Fruit fly (Drosophila melanogaster): ENCODE data around the gene Dpck.
A peak's percentile ranks its signal among the peaks of the same experiment; 100 is the strongest.

Gene Dpck

dm6 chr3R:7127966-7128365 is 46.0 kb downstream of the Dpck start, which contains the start of gene CG10068 (continued):
- peak; percentile 89 for TF ChIP-seq CG1602 (GFP tag; optimal IDR thresholded peaks at IDR 0.05)
- peak; percentile 90 for TF ChIP-seq CG13775 (GFP tag; optimal IDR thresholded peaks at IDR 0.05)
- TF ChIP-seq sd (tag; optimal IDR thresholded peaks at IDR 0.05) = peak; percentile 55
- peak; percentile 92 for TF ChIP-seq Rfx (GFP tag; IDR thresholded peaks at IDR 0.05)
- peak; percentile 70 for TF ChIP-seq CG12104 (GFP tag; optimal IDR thresholded peaks at IDR 0.05)
- no peak for TF ChIP-seq prd (optimal IDR thresholded peaks at IDR 0.05)
- TF ChIP-seq prd (GFP tag; IDR thresholded peaks at IDR 0.05) = peak; percentile 95
- TF ChIP-seq CG10274 (GFP tag; optimal IDR thresholded peaks at IDR 0.05) = peak; percentile 25
- peak; percentile 67; the same call in 1 of the 2 replicates for TF ChIP-seq ro (GFP tag; IDR thresholded peaks at IDR 0.05)
- peak; percentile 67 for TF ChIP-seq Taf1 (GFP tag; IDR thresholded peaks at IDR 0.05)
- peak; percentile 54 for TF ChIP-seq CG4282 (GFP tag; optimal IDR thresholded peaks at IDR 0.05)
- TF ChIP-seq CG43689 (GFP tag; IDR thresholded peaks at IDR 0.05) = peak; percentile 60; the same call in 1 of the 2 replicates
- TF ChIP-seq HmgD (GFP tag; optimal IDR thresholded peaks at IDR 0.05) = peak; percentile 60
- no peak; the same call in 1 of the 2 replicates for TF ChIP-seq CG6272 (GFP tag; IDR thresholded peaks at IDR 0.05)
- peak; percentile 89 for TF ChIP-seq Chrac-16 (GFP tag; optimal IDR thresholded peaks at IDR 0.05)
- TF ChIP-seq Spps (tag; optimal IDR thresholded peaks at IDR 0.05) = peak; percentile 80
- peak; percentile 85 for TF ChIP-seq CG12155 (GFP tag; optimal IDR thresholded peaks at IDR 0.05)
- TF ChIP-seq CG15011 (GFP tag; optimal IDR thresholded peaks at IDR 0.05) = peak; percentile 79
- peak; percentile 93 for TF ChIP-seq CG12659 (GFP tag; optimal IDR thresholded peaks at IDR 0.05)
- peak; percentile 94 for TF ChIP-seq nmo (GFP tag; optimal IDR thresholded peaks at IDR 0.05)
- no peak for TF ChIP-seq Sin3A (optimal IDR thresholded peaks at IDR 0.05)
- peak; percentile 90 for TF ChIP-seq CG17361 (GFP tag; IDR thresholded peaks at IDR 0.05)
- peak; percentile 83 for TF ChIP-seq CG8944 (GFP tag; optimal IDR thresholded peaks at IDR 0.05)
- TF ChIP-seq Med (GFP tag) = peak; percentile 99
- TF ChIP-seq CG8765 (GFP tag; IDR thresholded peaks at IDR 0.05) = peak; percentile 89
- peak; percentile 84 for TF ChIP-seq CG17385 (GFP tag; optimal IDR thresholded peaks at IDR 0.05)
- no peak for TF ChIP-seq Doc3 (GFP tag; IDR thresholded peaks at IDR 0.05; ENCODE audit: partially characterized antibody)
- peak; percentile 85 for TF ChIP-seq lmd (GFP tag; IDR thresholded peaks at IDR 0.05)
- no peak for TF ChIP-seq CG2129 (GFP tag; IDR thresholded peaks at IDR 0.05; ENCODE audit: partially characterized antibody)
- TF ChIP-seq cad (GFP tag; optimal IDR thresholded peaks at IDR 0.05) = no peak
- TF ChIP-seq slbo (GFP tag; IDR thresholded peaks at IDR 0.05) = peak; percentile 88
- TF ChIP-seq CG10321 (GFP tag; IDR thresholded peaks at IDR 0.05) = peak; percentile 39; the same call in 1 of the 2 replicates
- TF ChIP-seq CG6254 (GFP tag; optimal IDR thresholded peaks at IDR 0.05) = peak; percentile 85
- peak; percentile 90 for TF ChIP-seq E2f1 (GFP tag; IDR thresholded peaks at IDR 0.05)
- TF ChIP-seq CG18011 (GFP tag; optimal IDR thresholded peaks at IDR 0.05) = peak; percentile 77
- TF ChIP-seq bowl (GFP tag; IDR thresholded peaks at IDR 0.05) = peak; percentile 87
- TF ChIP-seq CG8478 (optimal IDR thresholded peaks at IDR 0.05) = no peak
- peak; percentile 76 for TF ChIP-seq Nf-YB (GFP tag; optimal IDR thresholded peaks at IDR 0.05)
- TF ChIP-seq CG8388 (GFP tag; optimal IDR thresholded peaks at IDR 0.05) = peak; percentile 87
- peak; percentile 83 for TF ChIP-seq CG4854 (GFP tag; optimal IDR thresholded peaks at IDR 0.05)
- TF ChIP-seq CG14965 (GFP tag; optimal IDR thresholded peaks at IDR 0.05; ENCODE audit: borderline replicate concordance) = peak; percentile 39
- peak; percentile 85 for TF ChIP-seq CG15696 (tag; optimal IDR thresholded peaks at IDR 0.05)
- no peak; the same call in 1 of the 2 replicates for TF ChIP-seq al (GFP tag; IDR thresholded peaks at IDR 0.05)
- peak; percentile 80 for TF ChIP-seq tx (GFP tag; optimal IDR thresholded peaks at IDR 0.05)
- peak; percentile 81 for TF ChIP-seq tio (GFP tag; optimal IDR thresholded peaks at IDR 0.05)
- TF ChIP-seq Kr (GFP tag; optimal IDR thresholded peaks at IDR 0.05) = no peak
- peak; percentile 76 for TF ChIP-seq CG30431 (GFP tag; optimal IDR thresholded peaks at IDR 0.05)
- no peak for TF ChIP-seq h (optimal IDR thresholded peaks at IDR 0.05)
- no peak for TF ChIP-seq CG42726 (GFP tag; IDR thresholded peaks at IDR 0.05; ENCODE audit: partially characterized antibody)
- peak; percentile 88 for TF ChIP-seq CG15601 (tag; optimal IDR thresholded peaks at IDR 0.05)
- peak; percentile 21 for TF ChIP-seq Ravus (GFP tag; IDR thresholded peaks at IDR 0.05)
- TF ChIP-seq da (GFP tag; optimal IDR thresholded peaks at IDR 0.05) = peak; percentile 28

Measured in whole organism, embryonic.